Worm (Caenorhabditis elegans) whole organism, L4/young adult: ENCODE measurements around the gene ttll-15.

Source experiments
- dao-5 ChIP-seq: sonication (generic microtip); optimal IDR thresholded peaks from 2 replicates; lab custom pipeline; 2016; ENCODE audit warnings: missing genotype, missing genetic modification characterization, moderate library complexity, missing compliant biosample characterization
- him-1 ChIP-seq: sonication (generic microtip); optimal IDR thresholded peaks from 2 replicates; lab custom pipeline; 2016; ENCODE audit warnings: missing genotype, missing genetic modification reagents, missing genetic modification characterization, missing compliant biosample characterization

DNA sequence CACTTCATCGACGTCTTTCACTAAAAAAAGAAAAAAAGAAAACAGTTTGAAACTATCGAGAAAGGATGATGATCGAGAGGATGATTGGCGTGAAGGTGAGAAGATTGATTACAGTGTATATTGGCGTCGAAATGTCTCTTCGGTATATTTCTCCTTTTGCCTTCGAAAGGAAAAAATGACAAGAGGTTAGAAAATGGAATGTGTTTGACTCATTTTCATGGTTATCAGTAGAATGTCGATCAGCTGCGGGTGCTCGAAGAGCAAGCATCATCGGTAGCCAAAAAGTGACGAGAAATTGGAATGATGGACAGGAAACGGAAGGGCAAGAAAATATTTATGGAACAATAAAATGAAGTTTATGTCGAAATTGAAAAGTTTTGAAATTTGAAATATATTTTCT lies 24.5 kb upstream of the ttll-15 start:
- no peak for TF ChIP-seq dao-5 (tag; lab: Kevin White, UChicago)
- TF ChIP-seq him-1 (tag; lab: Kevin White, UChicago): no peak
